Fruit fly (Drosophila melanogaster): Measurements from ENCODE around the gene CG31538.

Gene CG31538

dm6 chr3R:5282755-5283359, 5.2 kb upstream of the CG31538 start:
- TF ChIP-seq CG13204 (GFP tag; optimal IDR thresholded peaks at IDR 0.05) (peak; percentile 76), fd96Ca (GFP tag; IDR thresholded peaks at IDR 0.05) (peak; percentile 69; the same call in 1 of the 3 replicates), EcR (GFP tag; optimal IDR thresholded peaks at IDR 0.05) (peak; percentile 17), CG4496 (GFP tag; IDR thresholded peaks at IDR 0.05) (peak; percentile 74), D1 (tag; optimal IDR thresholded peaks at IDR 0.05) (no peak), rn (GFP tag; IDR thresholded peaks at IDR 0.05) (no peak), Ets98B (GFP tag; IDR thresholded peaks at IDR 0.05) (peak; percentile 72), CG12605 (GFP tag; IDR thresholded peaks at IDR 0.05) (peak; percentile 95)

DNA sequence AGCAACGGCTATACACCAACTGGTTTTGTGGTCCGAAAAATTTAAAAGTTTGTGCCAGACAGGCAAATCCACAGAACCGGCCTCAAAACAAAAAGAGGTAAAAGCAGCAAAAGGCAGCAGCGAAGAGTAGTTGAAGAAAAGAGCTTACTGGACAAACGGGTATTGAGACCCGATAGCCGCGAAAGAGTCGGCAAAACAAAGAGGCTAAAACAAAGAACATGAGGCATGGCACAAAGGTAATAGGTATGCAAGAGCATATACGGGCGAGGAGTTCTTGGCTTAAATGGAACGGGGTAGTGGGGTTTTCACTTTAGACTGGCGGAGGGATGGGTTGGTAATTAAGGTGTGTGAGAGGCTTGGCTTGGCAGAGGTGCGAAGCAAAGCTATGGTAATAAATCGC, 3.5 kb upstream of the CG31538 start:
- peak; percentile 33; the same call in 1 of the 2 replicates for TF ChIP-seq CG32121 (GFP tag; IDR thresholded peaks at IDR 0.05)
- TF ChIP-seq Pif1A (GFP tag; optimal IDR thresholded peaks at IDR 0.05): peak; percentile 34
- TF ChIP-seq Snoo (tag; optimal IDR thresholded peaks at IDR 0.05): peak; percentile 33
- no peak; the same call in 1 of the 2 replicates for TF ChIP-seq Ets98B (GFP tag; IDR thresholded peaks at IDR 0.05)
- TF ChIP-seq CG17806 (tag; optimal IDR thresholded peaks at IDR 0.05): no peak
- TF ChIP-seq CG13204 (GFP tag; optimal IDR thresholded peaks at IDR 0.05): peak; percentile 13
- TF ChIP-seq CG12605 (GFP tag; IDR thresholded peaks at IDR 0.05): peak; percentile 55
- TF ChIP-seq fd96Ca (GFP tag; IDR thresholded peaks at IDR 0.05): peak; percentile 49; the same call in 1 of the 3 replicates
- peak; percentile 63 for TF ChIP-seq EcR (GFP tag; optimal IDR thresholded peaks at IDR 0.05)
- TF ChIP-seq CG4496 (GFP tag; IDR thresholded peaks at IDR 0.05): peak; percentile 60; the same call in 2 of the 3 replicates
- no peak for TF ChIP-seq CG8301 (tag; optimal IDR thresholded peaks at IDR 0.05)

- TF ChIP-seq CG32121 (GFP tag; IDR thresholded peaks at IDR 0.05) (no peak), D1 (tag; optimal IDR thresholded peaks at IDR 0.05) (no peak), CG9948 (tag; optimal IDR thresholded peaks at IDR 0.05) (no peak)
Observed at dm6 chr3R:5280380-5280779, 2.7 kb upstream of the CG31538 start.

DNA sequence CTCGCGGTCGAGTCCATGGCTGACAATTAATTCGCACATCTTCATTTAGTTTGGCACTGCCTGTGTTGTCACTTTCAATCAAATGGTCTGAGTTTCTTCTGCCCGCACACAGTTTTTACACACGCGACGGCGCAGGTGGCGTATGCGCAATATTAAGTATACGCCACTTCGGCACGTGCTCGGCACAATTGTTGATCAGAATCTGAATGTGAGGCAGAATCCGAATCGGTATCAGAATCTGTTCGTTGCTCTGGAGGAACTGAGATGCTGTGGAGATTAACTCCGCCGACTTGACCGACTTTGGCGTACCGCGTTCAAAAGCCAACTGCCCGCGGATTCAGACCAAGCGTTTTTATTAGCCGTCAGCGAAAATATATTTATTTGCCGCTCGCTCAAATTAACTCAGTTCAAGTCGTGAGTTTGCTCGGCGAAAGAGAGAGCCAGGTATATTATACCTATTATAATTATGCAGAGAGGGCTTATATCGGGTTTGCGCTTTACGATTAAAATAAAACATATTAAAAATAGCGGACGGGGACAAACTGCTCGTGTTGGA, 2.1 kb upstream of the CG31538 start:
- TF ChIP-seq CG8159 (tag; optimal IDR thresholded peaks at IDR 0.05) (no peak), gl (tag; optimal IDR thresholded peaks at IDR 0.05) (no peak), CG15710 (tag; optimal IDR thresholded peaks at IDR 0.05) (no peak), fd96Ca (GFP tag; IDR thresholded peaks at IDR 0.05) (no peak), CG4496 (GFP tag; IDR thresholded peaks at IDR 0.05) (0 out of 3 replicates have a peak, but pooled peaks have one; percentile 32), CG17806 (tag; optimal IDR thresholded peaks at IDR 0.05) (no peak)

DNA sequence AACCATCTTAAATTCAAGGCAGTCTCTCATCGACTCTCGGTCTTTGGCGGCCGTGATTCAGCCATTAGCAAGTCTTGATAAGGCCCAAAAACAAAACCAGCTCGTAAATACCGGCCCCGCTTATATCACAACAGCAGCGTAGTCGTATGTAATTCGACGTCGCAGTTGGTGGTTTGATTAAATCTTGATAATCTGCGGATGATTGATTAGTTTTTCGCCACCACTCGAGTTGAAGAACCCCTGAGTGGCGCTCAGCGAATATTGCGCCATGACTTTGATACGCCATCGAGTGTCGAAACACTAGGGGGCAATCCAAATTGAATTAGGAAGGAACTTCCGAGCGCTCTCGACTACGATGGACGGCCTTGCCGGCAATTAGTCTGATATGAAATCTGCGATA, 992 bp upstream of the CG31538 start:
- TF ChIP-seq EcR (GFP tag; optimal IDR thresholded peaks at IDR 0.05) (no peak), CG8301 (tag; optimal IDR thresholded peaks at IDR 0.05) (no peak), CG34367 (tag; optimal IDR thresholded peaks at IDR 0.05) (no peak), CG32121 (GFP tag; IDR thresholded peaks at IDR 0.05) (no peak)

- TF ChIP-seq Pif1A (GFP tag; optimal IDR thresholded peaks at IDR 0.05) (peak; percentile 4), CG13204 (GFP tag; optimal IDR thresholded peaks at IDR 0.05) (no peak), CG10348 (GFP tag; IDR thresholded peaks at IDR 0.05) (no peak), CG32121 (GFP tag; IDR thresholded peaks at IDR 0.05) (peak; percentile 54; the same call in 1 of the 2 replicates), CG15710 (tag; optimal IDR thresholded peaks at IDR 0.05) (peak; percentile 13), Pif1B (GFP tag; optimal IDR thresholded peaks at IDR 0.05) (no peak), CG34367 (tag; optimal IDR thresholded peaks at IDR 0.05) (peak; percentile 1), CG17806 (tag; optimal IDR thresholded peaks at IDR 0.05) (no peak), CG8301 (tag; optimal IDR thresholded peaks at IDR 0.05) (no peak), D1 (tag; optimal IDR thresholded peaks at IDR 0.05) (peak; percentile 8), CG14655 (GFP tag; optimal IDR thresholded peaks at IDR 0.05) (no peak), rn (GFP tag; IDR thresholded peaks at IDR 0.05) (no peak), gl (tag; optimal IDR thresholded peaks at IDR 0.05) (no peak), fd96Ca (GFP tag; IDR thresholded peaks at IDR 0.05) (no peak), Snoo (tag; optimal IDR thresholded peaks at IDR 0.05) (no peak), EcR (GFP tag; optimal IDR thresholded peaks at IDR 0.05) (no peak), CG4496 (GFP tag; IDR thresholded peaks at IDR 0.05) (peak; percentile 70; the same call in 2 of the 3 replicates), CG8159 (tag; optimal IDR thresholded peaks at IDR 0.05) (no peak), CG9948 (tag; optimal IDR thresholded peaks at IDR 0.05) (no peak), CG12605 (GFP tag; IDR thresholded peaks at IDR 0.05) (peak; percentile 17; the same call in 1 of the 2 replicates), Ets98B (GFP tag; IDR thresholded peaks at IDR 0.05) (peak; percentile 65)
Observed at dm6 chr3R:5270806-5271205, 6.8 kb downstream of the CG31538 start.

dm6 chr3R:5268495-5268894, 9.1 kb downstream of the CG31538 start:
- TF ChIP-seq CG8301 (tag; optimal IDR thresholded peaks at IDR 0.05) (no peak), rn (GFP tag; IDR thresholded peaks at IDR 0.05) (no peak), CG14655 (GFP tag; optimal IDR thresholded peaks at IDR 0.05) (no peak), CG10348 (GFP tag; IDR thresholded peaks at IDR 0.05) (no peak), EcR (GFP tag; optimal IDR thresholded peaks at IDR 0.05) (no peak), CG15710 (tag; optimal IDR thresholded peaks at IDR 0.05) (no peak), CG9948 (tag; optimal IDR thresholded peaks at IDR 0.05) (no peak), D1 (tag; optimal IDR thresholded peaks at IDR 0.05) (no peak)

Measured in whole organism, pupa.